Fruit fly (Drosophila melanogaster) whole organism, prepupa: ENCODE data around the gene CG6432.

Experiments used
- Blimp-1 ChIP-seq: fragments of 200-800 bp; sonication (Bioruptor generic); optimal IDR thresholded peaks from 3 replicates; lab custom pipeline; 2017; ENCODE audit warnings: missing biosample characterization, missing genetic modification characterization, mild to moderate bottlenecking, moderate library complexity, missing genetic modification reagents
- CG10631 ChIP-seq: fragments of 200-800 bp; sonication (Bioruptor generic); optimal IDR thresholded peaks from 2 replicates; lab custom pipeline; 2016; ENCODE audit warnings: missing biosample characterization, missing genetic modification characterization
- CG10669 ChIP-seq: fragments of 200-800 bp; sonication (Bioruptor generic); optimal IDR thresholded peaks from 3 replicates; lab custom pipeline; 2018; ENCODE audit warnings: missing biosample characterization, mild to moderate bottlenecking, missing genetic modification characterization, moderate library complexity
- CG11294 ChIP-seq: fragments of 200-800 bp; sonication (Bioruptor generic); IDR thresholded peaks from 2 replicates; pipeline ENCODE4 v1.3.6; 2022; ENCODE audit warnings: missing biosample characterization, missing genetic modification characterization
- CG11762 ChIP-seq: fragments of 200-800 bp; sonication (Bioruptor generic); optimal IDR thresholded peaks from 3 replicates; lab custom pipeline; 2016; ENCODE audit warnings: missing biosample characterization, missing genetic modification characterization; ENCODE audit not compliant: insufficient read depth
- CG11902 ChIP-seq: fragments of 200-800 bp; sonication (Bioruptor generic); optimal IDR thresholded peaks from 3 replicates; lab custom pipeline; 2016; ENCODE audit warnings: missing biosample characterization, missing genetic modification characterization
- CG15336 ChIP-seq: fragments of 200-800 bp; sonication (Bioruptor generic); IDR thresholded peaks from 2 replicates; pipeline ENCODE4 v1.3.6; 2022; ENCODE audit warnings: missing biosample characterization, missing genetic modification characterization
- CG1621 ChIP-seq: fragments of 200-800 bp; sonication (Bioruptor generic); optimal IDR thresholded peaks from 3 replicates; lab custom pipeline; 2018; ENCODE audit warnings: missing biosample characterization, mild to moderate bottlenecking, missing genetic modification characterization
- CG16779 ChIP-seq: fragments of 200-800 bp; sonication (Bioruptor generic); optimal IDR thresholded peaks from 3 replicates; lab custom pipeline; 2017; ENCODE audit warnings: missing biosample characterization, mild to moderate bottlenecking, missing genetic modification characterization
- CG3032 ChIP-seq: fragments of 200-800 bp; optimal IDR thresholded peaks from 2 replicates; lab custom pipeline; 2019; ENCODE audit warnings: missing biosample characterization, mild to moderate bottlenecking, missing genetic modification characterization, moderate library complexity
- CG32006 ChIP-seq: fragments of 200-800 bp; sonication (Bioruptor generic); optimal IDR thresholded peaks from 3 replicates; lab custom pipeline; 2017; ENCODE audit warnings: missing biosample characterization, mild to moderate bottlenecking, missing genetic modification characterization
- CG34406 ChIP-seq: fragments of 200-800 bp; sonication (Bioruptor generic); optimal IDR thresholded peaks from 3 replicates; lab custom pipeline; 2016; ENCODE audit warnings: missing biosample characterization, missing genetic modification characterization
- CG4318 ChIP-seq: fragments of 200-800 bp; sonication (Bioruptor generic); optimal IDR thresholded peaks from 3 replicates; lab custom pipeline; 2017; ENCODE audit warnings: missing biosample characterization, mild to moderate bottlenecking, missing genetic modification characterization
- CG6276 ChIP-seq: fragments of 200-800 bp; sonication (Bioruptor generic); optimal IDR thresholded peaks from 2 replicates; lab custom pipeline; 2017; ENCODE audit warnings: missing biosample characterization, mild to moderate bottlenecking, missing genetic modification characterization
- CG6792 ChIP-seq: fragments of 200-800 bp; sonication (Bioruptor generic); optimal IDR thresholded peaks from 3 replicates; lab custom pipeline; 2016; ENCODE audit warnings: missing biosample characterization, missing genetic modification characterization
- CG6808 ChIP-seq: fragments of 200-800 bp; sonication (Bioruptor generic); optimal IDR thresholded peaks from 3 replicates; lab custom pipeline; 2017; ENCODE audit warnings: missing biosample characterization, missing genetic modification characterization, mild to moderate bottlenecking, moderate library complexity, missing genetic modification reagents
- CG6854 ChIP-seq: fragments of 200-800 bp; sonication (Bioruptor generic); optimal IDR thresholded peaks from 2 replicates; lab custom pipeline; 2017; ENCODE audit warnings: missing biosample characterization, mild to moderate bottlenecking, missing genetic modification characterization
- CG7368 ChIP-seq: fragments of 200-800 bp; sonication (Bioruptor generic); optimal IDR thresholded peaks from 3 replicates; lab custom pipeline; 2016; ENCODE audit warnings: missing biosample characterization, missing genetic modification characterization
- CG8119 ChIP-seq: fragments of 200-800 bp; sonication (Bioruptor generic); IDR thresholded peaks from 3 replicates; pipeline ENCODE4 v1.3.6; 2022; ENCODE audit warnings: missing biosample characterization, missing genetic modification characterization
- CG8319 ChIP-seq: fragments of 200-800 bp; sonication (Bioruptor generic); optimal IDR thresholded peaks from 3 replicates; lab custom pipeline; 2016; ENCODE audit warnings: missing biosample characterization, missing genetic modification characterization
- CG9139 ChIP-seq: fragments of 200-800 bp; sonication (Bioruptor generic); optimal IDR thresholded peaks from 3 replicates; lab custom pipeline; 2017; ENCODE audit warnings: missing biosample characterization, mild to moderate bottlenecking, missing genetic modification characterization
- Eip75B ChIP-seq: fragments of 200-800 bp; sonication (Bioruptor generic); optimal IDR thresholded peaks from 3 replicates; lab custom pipeline; 2016; ENCODE audit warnings: missing biosample characterization, missing genetic modification characterization
- Eip78C ChIP-seq: fragments of 200-800 bp; sonication (Bioruptor generic); peaks from one replicate; lab custom pipeline; 2016; ENCODE audit warnings: missing biosample characterization, missing genetic modification characterization
- Eip93F ChIP-seq: fragments of 200-800 bp; sonication (Bioruptor generic); optimal IDR thresholded peaks from 2 replicates; lab custom pipeline; 2016; ENCODE audit warnings: missing biosample characterization, mild to moderate bottlenecking, missing genetic modification characterization
- Ets21C ChIP-seq: fragments of 200-800 bp; sonication (Bioruptor generic); optimal IDR thresholded peaks from 3 replicates; lab custom pipeline; 2016; ENCODE audit warnings: missing biosample characterization, missing genetic modification characterization
- Ets96B ChIP-seq: fragments of 200-800 bp; optimal IDR thresholded peaks from 2 replicates; lab custom pipeline; 2019; ENCODE audit warnings: missing biosample characterization, mild to moderate bottlenecking, missing genetic modification characterization, moderate library complexity
- Gug ChIP-seq: fragments of 200-800 bp; sonication (Bioruptor generic); IDR thresholded peaks from 2 replicates; pipeline ENCODE4 v1.3.6; 2022; ENCODE audit warnings: missing biosample characterization, missing genetic modification characterization
- Hr38 ChIP-seq: sonication (Bioruptor generic); optimal IDR thresholded peaks from 2 replicates; lab custom pipeline; 2016; ENCODE audit warnings: missing biosample characterization, missing genetic modification characterization
- Hr39 ChIP-seq: fragments of 200-800 bp; sonication (Bioruptor generic); optimal IDR thresholded peaks from 2 replicates; lab custom pipeline; 2016; ENCODE audit warnings: missing biosample characterization, missing genetic modification characterization
- Met ChIP-seq: fragments of 200-800 bp; sonication (Bioruptor generic); optimal IDR thresholded peaks from 3 replicates; lab custom pipeline; 2016; ENCODE audit warnings: missing biosample characterization, missing genetic modification characterization
- OdsH ChIP-seq: fragments of 200-800 bp; sonication (Bioruptor generic); optimal IDR thresholded peaks from 3 replicates; lab custom pipeline; 2016; ENCODE audit warnings: missing biosample characterization, missing genetic modification characterization
- Smox ChIP-seq: fragments of 200-800 bp; sonication (Bioruptor generic); optimal IDR thresholded peaks from 3 replicates; lab custom pipeline; 2016; ENCODE audit warnings: missing biosample characterization, missing genetic modification characterization
- Sox102F ChIP-seq: fragments of 200-800 bp; sonication (Bioruptor generic); optimal IDR thresholded peaks from 2 replicates; lab custom pipeline; 2016; ENCODE audit warnings: missing biosample characterization, mild to moderate bottlenecking, missing genetic modification characterization
- Sox15 ChIP-seq: fragments of 200-800 bp; sonication (Bioruptor generic); optimal IDR thresholded peaks from 3 replicates; lab custom pipeline; 2016; ENCODE audit warnings: missing biosample characterization, missing genetic modification characterization
- acj6 ChIP-seq: fragments of 200-800 bp; sonication (Bioruptor generic); optimal IDR thresholded peaks from 3 replicates; lab custom pipeline; 2016; ENCODE audit warnings: missing biosample characterization, missing genetic modification characterization
- eg ChIP-seq: fragments of 200-800 bp; sonication (Bioruptor generic); IDR thresholded peaks from 3 replicates; pipeline ENCODE4 v1.3.6; 2022; ENCODE audit warnings: missing biosample characterization, missing genetic modification characterization
- esn ChIP-seq: fragments of 200-800 bp; sonication (Bioruptor generic); optimal IDR thresholded peaks from 2 replicates; lab custom pipeline; 2016; ENCODE audit warnings: missing biosample characterization, mild to moderate bottlenecking, missing genetic modification characterization, moderate library complexity
- fd59A ChIP-seq: fragments of 200-800 bp; sonication (Bioruptor generic); optimal IDR thresholded peaks from 2 replicates; lab custom pipeline; 2017; ENCODE audit warnings: missing biosample characterization, mild to moderate bottlenecking, missing genetic modification characterization, missing genetic modification reagents
- fd85E ChIP-seq: fragments of 200-800 bp; sonication (Bioruptor generic); optimal IDR thresholded peaks from 3 replicates; lab custom pipeline; 2016; ENCODE audit warnings: missing biosample characterization, missing genetic modification characterization
- fkh ChIP-seq: fragments of 200-800 bp; sonication (Bioruptor generic); optimal IDR thresholded peaks from 3 replicates; lab custom pipeline; 2017; ENCODE audit warnings: missing biosample characterization, mild to moderate bottlenecking, missing genetic modification characterization, moderate library complexity
- lz ChIP-seq: fragments of 200-800 bp; sonication (Bioruptor generic); optimal IDR thresholded peaks from 3 replicates; lab custom pipeline; 2016; ENCODE audit warnings: missing biosample characterization, missing genetic modification characterization
- pdm3 ChIP-seq: fragments of 200-800 bp; sonication (Bioruptor generic); optimal IDR thresholded peaks from 3 replicates; lab custom pipeline; 2016; ENCODE audit warnings: missing biosample characterization, missing genetic modification characterization
- salr ChIP-seq, 2 experiments: fragments of 200-800 bp; sonication (Bioruptor generic); optimal IDR thresholded peaks; 3 replicates each; lab custom pipeline; 2016 to 2018; ENCODE audit warnings: missing biosample characterization in 2 of 2, missing genetic modification characterization in 2 of 2, mild to moderate bottlenecking in 1 of 2
- spab ChIP-seq: fragments of 200-800 bp; sonication (Bioruptor generic); optimal IDR thresholded peaks from 2 replicates; lab custom pipeline; 2017; ENCODE audit warnings: missing biosample characterization, mild to moderate bottlenecking, missing genetic modification characterization, missing genetic modification reagents
- ss ChIP-seq, 2 experiments: fragments of 200-800 bp; sonication (Bioruptor generic); optimal IDR thresholded peaks; 2 replicates in 1 of 2; 3 replicates in 1 of 2; lab custom pipeline; 2017 to 2018; ENCODE audit warnings: mild to moderate bottlenecking in 2 of 2, missing biosample characterization in 2 of 2, missing genetic modification characterization in 2 of 2, moderate library complexity in 1 of 2
- svp ChIP-seq: fragments of 200-800 bp; sonication (Bioruptor generic); peaks from one replicate; lab custom pipeline; 2016; ENCODE audit warnings: missing biosample characterization, missing genetic modification characterization
- topi ChIP-seq: fragments of 200-800 bp; sonication (Bioruptor generic); optimal IDR thresholded peaks from 3 replicates; lab custom pipeline; 2016; ENCODE audit warnings: missing biosample characterization, missing genetic modification characterization

The CG6432 gene

DNA sequence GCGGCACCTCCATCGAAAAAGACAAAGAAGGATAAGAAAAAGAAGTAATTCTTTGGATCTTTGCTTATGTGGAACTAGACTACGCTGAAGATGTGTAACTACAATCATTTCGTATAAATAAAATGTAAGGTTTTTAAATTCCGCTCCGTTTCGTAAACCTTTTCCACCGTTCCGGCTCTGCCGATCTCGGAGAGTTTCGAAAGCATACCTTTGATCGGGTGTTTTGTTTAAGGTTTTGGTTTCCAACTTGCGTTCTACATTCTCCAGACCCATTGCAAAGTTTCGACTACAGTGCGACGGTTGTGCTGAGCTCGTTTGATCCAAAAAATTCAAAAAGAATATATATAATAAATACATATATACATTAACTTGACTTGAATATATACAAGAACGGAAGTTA, at the start of gene CG6432:
TSS of gene CG6432 (plus strand) at position 301 of the 400 bp plus-strand sequence.
- TF ChIP-seq salr (GFP tag; optimal IDR thresholded peaks at IDR 0.05; lab: Kevin White, UChicago) (no peak), CG7368 (GFP tag; lab: Kevin White, UChicago) (no peak), fkh (GFP tag; lab: Kevin White, UChicago) (no peak), fd59A (no peak), CG3032 (tag; lab: Kevin White, UChicago) (no peak), CG10669 (GFP tag; lab: Kevin White, UChicago) (no peak), CG6276 (GFP tag; lab: Kevin White, UChicago) (no peak), Ets21C (GFP tag; lab: Kevin White, UChicago) (no peak), Met (GFP tag; lab: Kevin White, UChicago) (no peak), fd85E (no peak), CG15336 (GFP tag; lab: Robert Waterston, UW) (no peak), spab (GFP tag; lab: Kevin White, UChicago) (no peak), Smox (GFP tag; lab: Kevin White, UChicago) (no peak), Hr39 (GFP tag; lab: Kevin White, UChicago) (no peak), CG34406 (GFP tag; lab: Kevin White, UChicago) (no peak)
- TF ChIP-seq, all 60 proteins: peak for 0

DNA sequence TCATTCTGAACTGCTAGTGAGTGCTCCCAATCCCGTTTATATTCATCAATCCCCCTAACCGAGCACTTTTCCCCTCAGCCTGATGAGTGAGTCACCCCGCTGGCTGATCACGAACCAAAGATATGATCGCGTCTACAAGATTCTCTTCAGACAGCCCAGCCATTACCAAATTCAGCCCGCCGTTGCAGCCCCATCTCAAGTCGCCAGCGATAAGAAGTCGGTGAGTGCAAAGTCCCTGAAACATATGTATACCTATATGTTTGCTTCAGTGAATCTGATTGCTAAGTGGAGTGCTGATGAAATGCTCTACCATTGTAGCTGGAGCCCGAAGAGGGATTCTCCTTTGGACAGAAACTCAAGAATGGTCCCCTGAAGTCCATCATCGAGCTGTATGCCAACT, 49.6 kb upstream of the CG6432 start:
- TF ChIP-seq Met (GFP tag; lab: Kevin White, UChicago) (no peak), esn (GFP tag; lab: Kevin White, UChicago) (no peak), CG10669 (GFP tag; lab: Kevin White, UChicago) (no peak), Hr38 (no peak), Eip75B (GFP tag; lab: Kevin White, UChicago) (no peak), CG11294 (GFP tag; lab: Robert Waterston, UW) (no peak), pdm3 (GFP tag; lab: Kevin White, UChicago) (no peak), ss (GFP tag; optimal IDR thresholded peaks at IDR 0.05; lab: Kevin White, UChicago) (peak; percentile 58 to 70), Gug (no peak), CG4318 (no peak), CG11762 (no peak), acj6 (GFP tag; lab: Kevin White, UChicago) (no peak), Eip78C (GFP tag; lab: Kevin White, UChicago) (peak; percentile 30), Ets21C (GFP tag; lab: Kevin White, UChicago) (no peak), eg (GFP tag; lab: Robert Waterston, UW) (no peak), CG6792 (GFP tag; lab: Kevin White, UChicago) (no peak), svp (peak; percentile 82), Sox102F (GFP tag; lab: Kevin White, UChicago) (no peak), Sox15 (GFP tag; lab: Kevin White, UChicago) (no peak), CG9139 (GFP tag; lab: Kevin White, UChicago) (peak; percentile 32), CG15336 (GFP tag; lab: Robert Waterston, UW) (no peak), CG32006 (GFP tag; lab: Kevin White, UChicago) (no peak), CG10631 (no peak), lz (GFP tag; lab: Kevin White, UChicago) (no peak), CG16779 (no peak), CG6854 (peak; percentile 5), CG6276 (GFP tag; lab: Kevin White, UChicago) (peak; percentile 5)

DNA sequence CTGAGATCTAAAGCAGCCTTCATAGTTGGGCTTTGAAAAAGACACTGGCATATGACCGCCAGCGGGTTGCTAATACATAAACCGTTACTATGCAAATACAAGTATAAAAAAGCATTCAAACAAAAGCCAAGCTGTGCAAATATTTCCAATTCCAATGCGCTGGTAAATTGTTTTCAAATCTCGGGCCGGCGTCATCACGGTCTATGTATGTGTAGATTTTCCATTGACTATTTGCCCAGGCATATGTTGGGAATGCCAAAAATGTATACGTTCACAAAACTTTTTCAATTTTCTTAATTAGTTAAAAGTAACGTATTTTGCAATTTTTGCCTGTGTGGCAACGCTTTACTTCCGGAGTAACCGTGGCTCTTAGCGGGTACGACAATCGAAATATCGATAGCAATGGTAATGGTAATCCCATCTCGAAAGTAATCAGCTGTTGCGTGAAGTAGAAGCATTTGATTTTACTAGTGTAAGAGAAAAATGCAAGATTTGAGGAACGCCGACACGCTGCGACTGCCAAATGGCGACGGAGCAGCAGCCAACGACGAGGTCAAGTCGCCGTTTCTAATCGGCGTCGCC, 46.9 kb upstream of the CG6432 start, which contains the start of the genes CG34290 and Uck:
TSS of gene CG34290 (minus strand) at position 51 of the 582 bp plus-strand sequence.
TSS of gene Uck (plus strand) at position 405 of the 582 bp plus-strand sequence.
- peak; percentile 79 for TF ChIP-seq fkh (GFP tag; lab: Kevin White, UChicago)
- peak; percentile 40 for TF ChIP-seq CG7368 (GFP tag; lab: Kevin White, UChicago)
- no peak for TF ChIP-seq CG11294 (GFP tag; lab: Robert Waterston, UW)
- no peak for TF ChIP-seq Smox (GFP tag; lab: Kevin White, UChicago)
- TF ChIP-seq CG8319 (GFP tag; lab: Kevin White, UChicago), result no peak
- TF ChIP-seq ss (GFP tag; optimal IDR thresholded peaks at IDR 0.05; lab: Kevin White, UChicago), result peak in 1 of 2 experiments; percentile 73
- no peak for TF ChIP-seq CG8119 (GFP tag; lab: Robert Waterston, UW)
- peak; percentile 75 for TF ChIP-seq svp
- no peak for TF ChIP-seq Met (GFP tag; lab: Kevin White, UChicago)
- peak; percentile 51 for TF ChIP-seq CG6808 (GFP tag; lab: Kevin White, UChicago)
- TF ChIP-seq Blimp-1 (GFP tag; lab: Kevin White, UChicago), result peak; percentile 41
- no peak for TF ChIP-seq Eip93F (GFP tag; lab: Kevin White, UChicago)
- TF ChIP-seq acj6 (GFP tag; lab: Kevin White, UChicago), result peak; percentile 46
- peak; percentile 28 for TF ChIP-seq Ets96B
- TF ChIP-seq OdsH, result peak; percentile 53
- TF ChIP-seq spab (GFP tag; lab: Kevin White, UChicago), result peak; percentile 33
- peak; percentile 6 for TF ChIP-seq CG11902 (GFP tag; lab: Kevin White, UChicago)
- TF ChIP-seq CG6792 (GFP tag; lab: Kevin White, UChicago), result peak; percentile 48
- peak; percentile 65 for TF ChIP-seq CG1621
- peak; percentile 62 for TF ChIP-seq topi (GFP tag; lab: Kevin White, UChicago)
- no peak for TF ChIP-seq Ets21C (GFP tag; lab: Kevin White, UChicago)
